Worm (Caenorhabditis elegans) whole organism, young adult: ENCODE data around the gene smg-4.

Experiments used
- B0019.2 ChIP-seq: fragments of 200-800 bp; sonication (Bioruptor generic); conservative IDR thresholded peaks from 2 replicates; pipeline ENCODE4 v1.3.6; 2022; ENCODE audit warnings: missing genetic modification reagents, missing genetic modification characterization, missing compliant biosample characterization
- C06A6.2 ChIP-seq: fragments of 200-800 bp; sonication (Bioruptor generic); conservative IDR thresholded peaks from 2 replicates; pipeline ENCODE4 v1.3.6; 2022; ENCODE audit warnings: missing genetic modification characterization, missing compliant biosample characterization
- C17E4.6 ChIP-seq: fragments of 200-800 bp; sonication (Bioruptor generic); IDR thresholded peaks from 2 replicates; pipeline ENCODE4 v1.3.6; 2022; ENCODE audit warnings: missing genetic modification reagents, missing genetic modification characterization, missing compliant biosample characterization
- F55B11.4 ChIP-seq: sonication (generic microtip); optimal IDR thresholded peaks from 2 replicates; lab custom pipeline; 2016; ENCODE audit warnings: missing compliant biosample characterization, missing genetic modification characterization, borderline replicate concordance; ENCODE audit not compliant: insufficient read depth
- F57A8.1 ChIP-seq: fragments of 200-800 bp; sonication (Bioruptor generic); optimal IDR thresholded peaks from 2 replicates; lab custom pipeline; 2018; ENCODE audit warnings: mild to moderate bottlenecking, missing genetic modification characterization, moderate library complexity, missing compliant biosample characterization
- T26A5.8 ChIP-seq: sonication (generic microtip); optimal IDR thresholded peaks from 2 replicates; lab custom pipeline; 2016; ENCODE audit warnings: missing genetic modification characterization, missing compliant biosample characterization
- Y53F4B.3 ChIP-seq: fragments of 200-800 bp; sonication (Bioruptor generic); IDR thresholded peaks from 2 replicates; pipeline ENCODE4 v1.3.6; 2022; ENCODE audit warnings: missing genetic modification reagents, missing genetic modification characterization, missing compliant biosample characterization
- Y56A3A.18 ChIP-seq: fragments of 200-800 bp; sonication (Bioruptor generic); IDR thresholded peaks from 2 replicates; pipeline ENCODE4 v1.3.6; 2022; ENCODE audit warnings: missing genetic modification reagents, missing genetic modification characterization, missing compliant biosample characterization
- Y95B8A.8 ChIP-seq: fragments of 200-800 bp; sonication (Bioruptor generic); IDR thresholded peaks from 2 replicates; pipeline ENCODE4 v1.3.6; 2022; ENCODE audit warnings: missing genetic modification reagents, missing genetic modification characterization, missing compliant biosample characterization
- aptf-2 ChIP-seq: fragments of 200-800 bp; sonication (Bioruptor generic); conservative IDR thresholded peaks from 2 replicates; pipeline ENCODE4 v1.3.6; 2022; ENCODE audit warnings: missing genetic modification reagents, missing genetic modification characterization, missing compliant biosample characterization
- atf-7 ChIP-seq: sonication (generic microtip); optimal IDR thresholded peaks from 2 replicates; lab custom pipeline; 2017; ENCODE audit warnings: mild to moderate bottlenecking, missing genetic modification characterization, missing compliant biosample characterization
- athp-1 ChIP-seq: sonication (generic microtip); optimal IDR thresholded peaks from 2 replicates; lab custom pipeline; 2017; ENCODE audit warnings: mild to moderate bottlenecking, missing genetic modification characterization, missing compliant biosample characterization
- bed-1 ChIP-seq: fragments of 200-800 bp; sonication (Bioruptor generic); IDR thresholded peaks from 2 replicates; pipeline ENCODE4 v1.3.6; 2022; ENCODE audit warnings: missing genetic modification reagents, missing genetic modification characterization, missing compliant biosample characterization
- bed-2 ChIP-seq: fragments of 200-800 bp; sonication (Bioruptor generic); IDR thresholded peaks from 2 replicates; pipeline ENCODE4 v1.3.6; 2022; ENCODE audit warnings: missing genetic modification reagents, missing genetic modification characterization, missing compliant biosample characterization
- cebp-1 ChIP-seq, 2 experiments: fragments of 200-800 bp in 1 of 2; sonication (Bioruptor generic) in 1 of 2; sonication (generic microtip) in 1 of 2; IDR thresholded peaks in 1 of 2; optimal IDR thresholded peaks in 1 of 2; 2 replicates each; pipeline versions ENCODE4 v1.3.6 to Lab custom; 2017 to 2022; ENCODE audit warnings: missing compliant biosample characterization in 2 of 2, missing genetic modification characterization in 2 of 2, mild to moderate bottlenecking in 1 of 2, missing genetic modification reagents in 1 of 2, moderate library complexity in 1 of 2
- ceh-100 ChIP-seq: fragments of 200-800 bp; sonication (Bioruptor generic); IDR thresholded peaks from 2 replicates; pipeline ENCODE4 v1.3.6; 2022; ENCODE audit warnings: missing genetic modification reagents, missing genetic modification characterization, missing compliant biosample characterization
- ceh-58 ChIP-seq: fragments of 200-800 bp; sonication (Bioruptor generic); IDR thresholded peaks from 2 replicates; pipeline ENCODE4 v1.3.6; 2022; ENCODE audit warnings: missing genetic modification characterization, missing compliant biosample characterization
- dox-1 ChIP-seq: fragments of 200-800 bp; sonication (Bioruptor generic); IDR thresholded peaks from 2 replicates; pipeline ENCODE4 v1.3.6; 2022; ENCODE audit warnings: missing genetic modification reagents, missing genetic modification characterization, missing compliant biosample characterization
- dpl-1 ChIP-seq: fragments of 150-350 bp; optimal IDR thresholded peaks from 2 replicates; lab custom pipeline; 2014; ENCODE audit warnings: missing biosample characterization, missing genetic modification reagents, missing genetic modification characterization
- efl-1 ChIP-seq: fragments of 150-350 bp; optimal IDR thresholded peaks from 2 replicates; lab custom pipeline; 2014; ENCODE audit warnings: missing biosample characterization, missing genetic modification reagents, missing genetic modification characterization
- egrh-3 ChIP-seq: fragments of 200-800 bp; sonication (Bioruptor generic); IDR thresholded peaks from 2 replicates; pipeline ENCODE4 v1.3.6; 2022; ENCODE audit warnings: missing genetic modification reagents, missing genetic modification characterization, missing compliant biosample characterization
- ets-4 ChIP-seq: fragments of 200-800 bp; sonication (Bioruptor generic); optimal IDR thresholded peaks from 2 replicates; lab custom pipeline; 2018; ENCODE audit warnings: mild to moderate bottlenecking, missing genetic modification characterization, missing compliant biosample characterization
- him-1 ChIP-seq: sonication (generic microtip); optimal IDR thresholded peaks from 2 replicates; lab custom pipeline; 2016; ENCODE audit warnings: missing genotype, missing genetic modification reagents, missing genetic modification characterization, missing compliant biosample characterization
- let-607 ChIP-seq, 2 experiments: fragments of 200-800 bp in 1 of 2; sonication (Bioruptor generic) in 1 of 2; sonication (generic microtip) in 1 of 2; optimal IDR thresholded peaks; 2 replicates each; lab custom pipeline; 2016 to 2018; ENCODE audit warnings: mild to moderate bottlenecking in 2 of 2, missing compliant biosample characterization in 2 of 2, missing genetic modification characterization in 2 of 2, moderate library complexity in 2 of 2, missing genotype in 1 of 2
- lsy-27 ChIP-seq: sonication (generic microtip); optimal IDR thresholded peaks from 2 replicates; lab custom pipeline; 2017; ENCODE audit warnings: missing genetic modification characterization, mild to moderate bottlenecking, missing compliant biosample characterization, antibody characterized with exemption, missing genotype, borderline replicate concordance; ENCODE audit not compliant: insufficient read depth
- madf-10 ChIP-seq: sonication (generic microtip); optimal IDR thresholded peaks from 2 replicates; lab custom pipeline; 2016; ENCODE audit warnings: mild to moderate bottlenecking, missing genetic modification characterization, missing compliant biosample characterization
- mcd-1 ChIP-seq: fragments of 200-800 bp; sonication (Bioruptor generic); IDR thresholded peaks from 2 replicates; pipeline ENCODE4 v1.3.6; 2022; ENCODE audit warnings: missing genetic modification reagents, missing genetic modification characterization, missing compliant biosample characterization
- nhr-27 ChIP-seq: fragments of 200-800 bp; sonication (Bioruptor generic); optimal IDR thresholded peaks from 2 replicates; lab custom pipeline; 2018; ENCODE audit warnings: mild to moderate bottlenecking, missing genetic modification characterization, moderate library complexity, missing compliant biosample characterization
- nhr-80 ChIP-seq: sonication (generic microtip); optimal IDR thresholded peaks from 2 replicates; lab custom pipeline; 2016; ENCODE audit warnings: missing genetic modification characterization, missing compliant biosample characterization
- rec-8 ChIP-seq, 2 experiments: sonication (generic microtip); optimal IDR thresholded peaks; 2 replicates each; lab custom pipeline; 2016; ENCODE audit warnings: mild to moderate bottlenecking in 2 of 2, missing genetic modification characterization in 2 of 2, missing genetic modification reagents in 2 of 2, missing genotype in 2 of 2, missing biosample characterization in 1 of 2, missing compliant biosample characterization in 1 of 2, moderate library complexity in 1 of 2
- rpc-1 ChIP-seq, 2 experiments: fragments of 150-350 bp in 1 of 2; sonication (generic microtip) in 1 of 2; optimal IDR thresholded peaks; 2 replicates each; lab custom pipeline; 2014 to 2018; ENCODE audit warnings: missing biosample characterization in 1 of 2, missing genetic modification characterization in 1 of 2, missing genetic modification reagents in 1 of 2, missing genotype in 1 of 2
- snpc-1.3 ChIP-seq: sonication (generic microtip); optimal IDR thresholded peaks from 2 replicates; lab custom pipeline; 2017; ENCODE audit warnings: missing genetic modification characterization, mild to moderate bottlenecking, missing compliant biosample characterization, antibody characterized with exemption, moderate library complexity, missing genotype, missing genetic modification reagents; ENCODE audit not compliant: insufficient read depth
- unc-62 ChIP-seq: fragments of 150-350 bp; optimal IDR thresholded peaks from 2 replicates; lab custom pipeline; 2014; ENCODE audit warnings: missing biosample characterization, missing genetic modification reagents, missing genetic modification characterization
- ztf-28 ChIP-seq: fragments of 200-800 bp; sonication (Bioruptor generic); IDR thresholded peaks from 2 replicates; pipeline ENCODE4 v1.3.6; 2022; ENCODE audit warnings: missing genetic modification reagents, missing genetic modification characterization, missing compliant biosample characterization
- ztf-3 ChIP-seq: fragments of 200-800 bp; sonication (Bioruptor generic); optimal IDR thresholded peaks from 2 replicates; lab custom pipeline; 2018; ENCODE audit warnings: mild to moderate bottlenecking, missing genetic modification characterization, missing compliant biosample characterization

smg-4 gene

DNA sequence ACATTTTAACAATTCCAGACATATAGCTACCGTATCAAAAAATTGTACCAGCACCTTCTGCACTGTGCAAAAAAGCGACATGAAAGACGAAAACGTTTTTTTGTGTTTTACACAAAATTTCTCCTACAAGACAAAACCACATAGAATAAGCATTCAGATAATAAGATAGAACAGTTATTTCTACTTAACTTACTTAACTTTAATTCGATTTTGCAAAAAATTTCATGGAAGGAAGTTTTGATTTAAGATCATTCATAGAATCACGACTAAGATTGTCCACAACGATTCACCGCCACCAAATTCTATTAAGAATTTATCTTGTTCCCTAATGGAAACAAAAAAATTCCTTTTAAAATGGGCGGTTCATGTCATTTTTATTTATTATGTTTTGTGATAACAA is 13.8 kb downstream of the smg-4 start:
- TF ChIP-seq Y95B8A.8 (GFP tag; lab: Robert Waterston, UW) (no peak), cebp-1 (GFP tag; IDR thresholded peaks at IDR 0.05; lab: Robert Waterston, UW) (no peak), cebp-1 (tag; optimal IDR thresholded peaks at IDR 0.05; lab: Kevin White, UChicago) (no peak), rec-8 (tag; optimal IDR thresholded peaks at IDR 0.05; lab: Kevin White, UChicago) (no peak), bed-2 (no peak), F55B11.4 (tag; lab: Kevin White, UChicago) (no peak), C17E4.6 (no peak), dpl-1 (no peak)

DNA sequence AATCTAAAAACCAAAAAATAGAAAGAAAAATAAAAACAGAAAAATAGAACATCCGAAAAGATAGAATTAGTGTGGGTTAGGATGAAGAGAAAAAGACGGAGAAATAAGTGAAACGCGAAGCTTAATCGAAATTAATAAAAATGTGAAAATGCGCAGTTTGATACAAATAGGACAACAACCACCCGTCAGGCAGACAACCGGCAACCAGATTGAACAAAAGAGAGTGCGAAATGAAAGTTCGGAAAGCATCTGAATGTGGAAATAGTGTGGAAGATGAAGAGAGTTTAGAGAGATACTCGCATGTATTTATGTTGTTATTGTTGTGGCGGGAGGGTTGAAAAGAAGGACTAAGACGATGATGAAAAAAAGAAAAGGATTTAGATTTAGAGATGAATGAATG is 19.1 kb downstream of the smg-4 start:
- TF ChIP-seq ceh-58 (GFP tag; lab: Robert Waterston, UW) (no peak), let-607 (tag; optimal IDR thresholded peaks at IDR 0.05; lab: Kevin White, UChicago) (no peak), snpc-1.3 (tag; lab: Kevin White, UChicago) (no peak), Y56A3A.18 (GFP tag; lab: Robert Waterston, UW) (no peak), nhr-80 (tag; lab: Kevin White, UChicago) (no peak), mcd-1 (no peak), B0019.2 (GFP tag; lab: Robert Waterston, UW) (no peak), ets-4 (no peak), athp-1 (tag; lab: Kevin White, UChicago) (no peak), atf-7 (no peak), ztf-28 (GFP tag; lab: Robert Waterston, UW) (no peak), egrh-3 (GFP tag; lab: Robert Waterston, UW) (no peak), bed-1 (GFP tag; lab: Robert Waterston, UW) (no peak), dox-1 (GFP tag; lab: Robert Waterston, UW) (no peak), Y53F4B.3 (GFP tag; lab: Robert Waterston, UW) (no peak), aptf-2 (GFP tag; lab: Robert Waterston, UW) (no peak)

DNA sequence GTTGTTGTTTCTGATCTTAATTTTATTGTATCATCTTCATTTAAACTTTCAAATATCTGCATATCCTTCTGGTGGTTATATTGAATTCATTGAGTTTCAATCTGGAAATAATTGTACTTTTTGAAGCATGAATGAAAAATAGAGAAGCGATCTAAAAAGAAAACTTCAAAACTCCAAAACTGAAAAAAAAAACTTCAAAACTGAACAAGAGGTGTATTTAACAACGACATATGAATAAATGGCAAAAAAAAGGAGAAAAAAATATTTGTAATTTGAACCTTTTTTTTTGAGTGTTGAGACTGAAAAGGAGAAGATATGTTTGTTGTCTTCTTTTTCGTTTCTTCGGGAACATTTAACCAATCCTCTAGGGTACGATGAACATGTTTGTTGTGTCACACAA is 19.7 kb downstream of the smg-4 start, which contains the start of gene F58E6.11:
F58E6.11 (minus strand) TSS at position 101 of the 400 bp plus-strand sequence.
- TF ChIP-seq F57A8.1 (GFP tag; lab: Kevin White, UChicago), result no peak
- no peak for TF ChIP-seq him-1 (tag; lab: Kevin White, UChicago)
- no peak for TF ChIP-seq nhr-27
- no peak for TF ChIP-seq Y53F4B.3 (GFP tag; lab: Robert Waterston, UW)
- no peak for TF ChIP-seq lsy-27 (tag; lab: Kevin White, UChicago)

DNA sequence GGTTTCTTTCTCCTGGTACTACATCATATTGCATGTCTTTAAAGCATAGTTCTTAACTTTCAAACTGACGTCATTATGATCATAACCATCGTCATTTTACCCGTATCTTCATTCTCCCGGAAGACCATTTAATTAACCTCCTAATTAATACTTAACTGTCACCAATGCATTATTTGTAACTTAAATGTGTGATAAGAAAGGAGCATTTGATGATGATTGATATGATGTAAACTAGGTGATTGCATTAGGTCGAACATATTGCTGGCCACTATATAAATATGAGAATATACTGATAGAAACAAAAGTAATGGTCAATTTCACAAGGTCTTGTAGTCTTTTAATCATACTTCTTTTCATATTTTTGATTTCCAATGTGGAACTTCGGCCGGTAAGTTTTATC is 21.3 kb downstream of the smg-4 start, which contains the start of gene hrg-3:
hrg-3 (plus strand) TSS at position 227 of the 400 bp plus-strand sequence.
- TF ChIP-seq dpl-1 (no peak), unc-62 (GFP tag; lab: Kevin White, UChicago) (peak; percentile 18), nhr-80 (tag; lab: Kevin White, UChicago) (peak; percentile 72)

DNA sequence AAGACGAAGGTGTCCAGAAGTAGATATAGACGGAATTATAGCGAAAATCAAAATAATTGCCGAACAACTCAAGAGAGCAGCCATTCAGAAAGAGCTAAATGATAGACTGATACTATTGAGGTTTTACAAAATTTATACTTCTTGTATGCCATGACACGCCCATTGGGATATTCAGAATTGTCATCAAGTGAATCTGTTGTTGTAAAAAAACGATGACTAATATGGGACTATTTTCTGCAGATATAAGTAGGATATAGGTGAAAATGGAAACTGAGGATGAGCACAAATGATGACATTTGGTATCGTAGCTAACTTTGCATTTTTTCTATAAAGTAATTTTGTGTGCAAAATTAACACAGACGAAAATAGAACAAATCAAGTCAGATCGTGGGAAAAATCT is 21.8 kb downstream of the smg-4 start, which contains the start of gene F58E6.8:
F58E6.8 (minus strand) TSS at position 101 of the 400 bp plus-strand sequence.
- no peak for TF ChIP-seq C06A6.2
- no peak for TF ChIP-seq madf-10 (tag; lab: Kevin White, UChicago)
- no peak for TF ChIP-seq ceh-100
- TF ChIP-seq ztf-3, result no peak
- TF ChIP-seq rpc-1 (optimal IDR thresholded peaks at IDR 0.05; lab: Kevin White, UChicago), result no peak
- TF ChIP-seq rpc-1 (tag; optimal IDR thresholded peaks at IDR 0.05; lab: Kevin White, UChicago), result no peak
- TF ChIP-seq T26A5.8, result no peak
- TF ChIP-seq efl-1, result no peak
- TF ChIP-seq, all 124 proteins: peak for 0
